Fruit fly (Drosophila melanogaster): ENCODE data around the gene mub.

The mub gene

DNA sequence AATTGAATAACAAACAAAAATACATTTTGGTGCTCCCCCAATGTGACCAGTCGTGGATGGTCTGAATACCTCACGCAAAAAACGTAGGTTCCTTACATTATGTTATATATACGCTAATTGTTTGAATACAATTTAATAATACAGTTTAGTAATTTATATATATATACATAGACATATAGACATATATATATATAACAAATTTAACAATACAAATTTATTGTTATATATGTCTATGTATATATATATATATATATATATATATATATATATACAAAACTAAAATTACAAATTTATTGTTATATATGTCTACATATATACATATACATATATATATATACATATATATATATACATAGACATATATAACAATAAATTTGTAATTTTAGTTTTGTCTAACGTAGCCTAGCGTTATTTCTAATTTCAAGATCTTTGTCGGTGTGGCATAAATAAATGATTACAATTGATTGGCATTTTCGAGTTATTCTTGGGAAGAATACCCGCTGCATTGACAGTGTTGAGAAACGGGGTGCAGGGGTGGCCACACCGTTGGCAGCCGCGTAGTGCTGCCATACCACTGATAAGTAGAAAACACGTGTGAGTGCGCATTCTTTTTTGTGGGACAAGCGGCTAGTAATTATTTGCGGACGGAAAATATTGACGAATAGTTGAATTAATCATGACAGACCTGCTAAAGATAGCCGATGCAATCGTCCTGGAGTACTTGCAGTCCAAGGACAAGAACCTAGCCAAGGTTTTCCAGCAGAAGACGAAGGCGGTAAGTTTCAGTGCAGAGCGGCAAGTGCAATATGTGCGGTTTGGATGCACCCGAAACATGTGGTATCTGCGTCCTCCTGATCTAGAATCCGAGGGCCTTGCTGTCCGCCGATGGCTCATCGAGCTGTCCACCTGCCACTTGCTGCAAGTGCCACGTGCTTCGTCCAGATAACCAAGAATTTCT is 12.1 kb upstream of the mub start, which contains the start of the genes CG7148 and Nopp140:
Gene CG7148 (minus strand): TSS at position 51 of the 958 bp plus-strand sequence.
Gene Nopp140 (plus strand): TSS at position 572 of the 958 bp plus-strand sequence.
- TF ChIP-seq Myc (optimal IDR thresholded peaks at IDR 0.05) (no peak), Sin3A (optimal IDR thresholded peaks at IDR 0.05) (no peak), insv (optimal IDR thresholded peaks at IDR 0.05) (no peak), psq (optimal IDR thresholded peaks at IDR 0.05) (no peak), ttk (optimal IDR thresholded peaks at IDR 0.05) (no peak), h (optimal IDR thresholded peaks at IDR 0.05) (no peak)

DNA sequence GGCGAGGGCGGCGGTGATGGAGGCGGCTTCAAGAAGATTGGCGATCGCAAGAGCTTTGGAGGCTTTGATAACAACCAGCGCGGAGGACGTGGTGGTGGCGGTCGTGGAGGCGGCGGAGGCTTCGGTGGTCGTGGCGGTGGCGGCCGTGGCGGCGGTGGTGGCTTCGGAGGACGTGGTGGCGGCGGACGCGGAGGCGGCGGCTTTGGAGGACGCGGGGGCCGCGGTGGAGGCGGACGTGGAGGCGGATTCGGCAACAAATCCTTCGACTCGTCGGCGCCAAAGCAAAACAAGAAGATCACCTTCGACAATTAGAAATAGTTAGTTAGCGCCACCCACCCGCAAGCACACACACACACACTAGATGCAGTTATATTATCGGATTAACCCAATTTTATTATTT is 9.0 kb upstream of the mub start:
- TF ChIP-seq insv (optimal IDR thresholded peaks at IDR 0.05), result no peak
- TF ChIP-seq Sin3A (optimal IDR thresholded peaks at IDR 0.05), result no peak

- no peak for TF ChIP-seq psq (optimal IDR thresholded peaks at IDR 0.05)
- TF ChIP-seq Sin3A (optimal IDR thresholded peaks at IDR 0.05), result no peak
- no peak for TF ChIP-seq h (optimal IDR thresholded peaks at IDR 0.05)
- no peak for TF ChIP-seq Myc (optimal IDR thresholded peaks at IDR 0.05)
- no peak for TF ChIP-seq ttk (optimal IDR thresholded peaks at IDR 0.05)
- TF ChIP-seq insv (optimal IDR thresholded peaks at IDR 0.05), result no peak
These were observed 4.6 kb upstream of the mub start for dm6 chr3L:21839720-21840641.

dm6 chr3L:21840642-21840987 is 4.0 kb upstream of the mub start:
- TF ChIP-seq psq (optimal IDR thresholded peaks at IDR 0.05) (no peak), ttk (optimal IDR thresholded peaks at IDR 0.05) (no peak), insv (optimal IDR thresholded peaks at IDR 0.05) (no peak), Myc (optimal IDR thresholded peaks at IDR 0.05) (no peak), Sin3A (optimal IDR thresholded peaks at IDR 0.05) (no peak), h (optimal IDR thresholded peaks at IDR 0.05) (no peak)

DNA sequence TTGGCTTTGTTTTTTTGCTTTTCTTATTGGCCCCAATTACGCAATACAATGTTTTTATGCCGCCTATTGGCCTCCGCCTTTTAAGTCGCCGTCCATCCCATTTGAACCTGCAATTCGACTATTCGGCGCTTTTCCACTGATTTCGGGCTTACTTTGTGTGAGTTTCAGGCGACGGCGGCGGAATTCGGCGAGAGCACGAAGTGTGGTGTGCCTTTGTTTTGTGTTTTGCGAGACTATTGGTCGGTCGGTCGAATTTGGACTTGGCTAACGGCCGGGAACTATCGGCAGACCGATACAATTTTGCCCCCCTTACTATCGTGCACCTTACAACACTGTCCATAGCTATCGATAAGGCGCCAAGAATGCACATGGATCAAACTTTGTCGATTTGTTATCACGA is 3.5 kb upstream of the mub start, which contains the start of gene P5CDh1:
Gene P5CDh1 (minus strand): TSS at position 278 of the 400 bp plus-strand sequence.
- TF ChIP-seq Myc (optimal IDR thresholded peaks at IDR 0.05) (no peak), insv (optimal IDR thresholded peaks at IDR 0.05) (no peak), h (optimal IDR thresholded peaks at IDR 0.05) (no peak), ttk (optimal IDR thresholded peaks at IDR 0.05) (no peak), Sin3A (optimal IDR thresholded peaks at IDR 0.05) (no peak), psq (optimal IDR thresholded peaks at IDR 0.05) (no peak)

- no peak for TF ChIP-seq insv (optimal IDR thresholded peaks at IDR 0.05)
These were observed 2.3 kb upstream of the mub start, which contains the start of gene CG14563 for dm6 chr3L:21842286-21842685. TSS of gene CG14563 (minus strand) at chr3L:21842386.

DNA sequence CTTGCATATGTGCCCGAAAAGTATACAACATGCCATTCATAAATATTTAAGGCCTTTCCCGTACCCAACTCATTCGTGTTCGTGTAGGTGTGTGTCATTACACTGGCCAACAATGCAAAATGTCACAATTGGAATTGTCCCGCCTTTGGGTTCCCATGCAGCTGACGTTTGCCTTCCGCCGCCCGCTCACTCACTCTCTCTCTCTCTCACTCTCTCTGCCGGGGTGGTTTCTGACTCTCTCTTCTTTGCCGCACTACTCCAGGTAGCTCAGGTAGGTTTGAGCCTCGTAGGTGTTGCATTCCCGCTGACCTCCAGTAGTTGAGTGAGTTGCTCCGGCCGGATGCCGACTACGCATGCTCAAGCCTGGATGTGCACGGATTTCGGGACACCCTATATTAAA is 1.3 kb upstream of the mub start:
- TF ChIP-seq insv (optimal IDR thresholded peaks at IDR 0.05), result no peak
- TF ChIP-seq Myc (optimal IDR thresholded peaks at IDR 0.05), result no peak

DNA sequence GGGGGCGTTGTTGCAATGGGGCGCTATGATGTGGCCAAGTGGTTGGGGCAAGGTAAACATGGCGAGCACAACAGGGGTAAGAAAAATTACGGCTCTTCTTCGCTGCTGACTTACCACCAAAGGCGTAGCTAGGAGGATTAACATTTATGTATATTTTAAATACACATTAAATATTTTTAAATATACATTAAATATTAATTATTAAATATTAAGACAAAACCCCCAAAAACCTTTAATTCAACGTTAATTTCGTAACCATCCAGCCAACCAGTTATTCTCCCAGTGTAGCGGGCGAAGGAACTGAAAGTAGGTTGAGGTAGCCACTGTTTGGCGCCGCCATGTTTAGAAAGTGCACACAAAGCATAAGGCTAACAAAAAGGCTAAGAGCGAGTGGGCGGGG is 2.0 kb downstream of the mub start:
- TF ChIP-seq h (optimal IDR thresholded peaks at IDR 0.05) (no peak), ttk (optimal IDR thresholded peaks at IDR 0.05) (no peak), insv (optimal IDR thresholded peaks at IDR 0.05) (no peak), Myc (optimal IDR thresholded peaks at IDR 0.05) (no peak)

dm6 chr3L:21848320-21848719 is 3.7 kb downstream of the mub start:
- TF ChIP-seq h (optimal IDR thresholded peaks at IDR 0.05) (no peak), insv (optimal IDR thresholded peaks at IDR 0.05) (no peak), ttk (optimal IDR thresholded peaks at IDR 0.05) (no peak), Myc (optimal IDR thresholded peaks at IDR 0.05) (no peak), Sin3A (optimal IDR thresholded peaks at IDR 0.05) (no peak), psq (optimal IDR thresholded peaks at IDR 0.05) (no peak)

- no peak for TF ChIP-seq h (optimal IDR thresholded peaks at IDR 0.05)
These were observed 14.9 kb downstream of the mub start for dm6 chr3L:21859299-21860052.

DNA sequence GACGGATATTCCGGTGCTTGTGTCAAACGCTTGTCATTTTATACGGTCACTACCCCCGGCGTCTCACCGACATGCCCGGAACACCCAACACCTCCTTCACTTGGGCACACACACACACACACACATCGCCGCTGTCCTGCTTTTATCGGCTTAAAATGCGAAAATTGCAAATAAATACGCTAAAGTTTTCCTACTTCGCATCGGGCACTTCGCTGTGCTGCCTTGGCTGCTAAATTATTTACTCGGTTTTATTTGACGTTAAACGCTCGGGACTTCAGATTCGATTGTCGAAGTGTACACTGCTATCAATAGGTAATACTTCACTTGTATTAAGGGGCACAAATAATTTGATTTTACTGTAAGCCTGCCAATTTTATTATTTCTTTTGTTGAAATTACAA is 27.2 kb downstream of the mub start:
- no peak for TF ChIP-seq ttk (optimal IDR thresholded peaks at IDR 0.05)
- TF ChIP-seq Myc (optimal IDR thresholded peaks at IDR 0.05), result no peak
- TF ChIP-seq Sin3A (optimal IDR thresholded peaks at IDR 0.05), result no peak
- TF ChIP-seq insv (optimal IDR thresholded peaks at IDR 0.05), result no peak
- no peak for TF ChIP-seq psq (optimal IDR thresholded peaks at IDR 0.05)
- no peak for TF ChIP-seq h (optimal IDR thresholded peaks at IDR 0.05)

- TF ChIP-seq Sin3A (optimal IDR thresholded peaks at IDR 0.05), result no peak
- TF ChIP-seq ttk (optimal IDR thresholded peaks at IDR 0.05), result no peak
- no peak for TF ChIP-seq Myc (optimal IDR thresholded peaks at IDR 0.05)
- no peak for TF ChIP-seq psq (optimal IDR thresholded peaks at IDR 0.05)
- no peak for TF ChIP-seq insv (optimal IDR thresholded peaks at IDR 0.05)
- no peak for TF ChIP-seq h (optimal IDR thresholded peaks at IDR 0.05)
These were observed 33.7 kb downstream of the mub start for dm6 chr3L:21878285-21878684.
